4 fruit fly cellular contexts compared by ENCODE assay signal in genomic region chr3R:20574535-20574980, dm6.
A peak's percentile ranks its signal among the peaks of the same experiment; 100 is the strongest.
TF ChIP-seq lines count a peak whose summit lies in the region.

No protein-coding gene starts in this region.

- no peak for TF ChIP-seq CTCF in whole organism, embryonic (GFP tag; optimal IDR thresholded peaks at IDR 0.05; lab: Kevin White, UChicago)

TF ChIP-seq in whole organism, adult, 20 proteins besides CTCF, POLR2A, EP300 and RAD21:
- TF ChIP-seq Mnt (GFP tag; optimal IDR thresholded peaks at IDR 0.05; lab: Kevin White, UChicago) (peak; percentile 84), CG33017 (tag; optimal IDR thresholded peaks at IDR 0.05; lab: Kevin White, UChicago) (peak; percentile 24), ovo (GFP tag; optimal IDR thresholded peaks at IDR 0.05; lab: Kevin White, UChicago) (peak; percentile 6), Crg-1 (GFP tag; optimal IDR thresholded peaks at IDR 0.05; lab: Kevin White, UChicago) (peak; percentile 35), CG1620 (GFP tag; optimal IDR thresholded peaks at IDR 0.05; lab: Kevin White, UChicago) (peak; percentile 1), Clk (GFP tag; optimal IDR thresholded peaks at IDR 0.05; lab: Kevin White, UChicago) (no peak), CG12768 (GFP tag; optimal IDR thresholded peaks at IDR 0.05; lab: Kevin White, UChicago) (peak; percentile 69), kay (GFP tag; lab: Kevin White, UChicago; ENCODE audit: borderline replicate concordance) (no peak), bab1 (GFP tag; optimal IDR thresholded peaks at IDR 0.05; lab: Kevin White, UChicago) (peak; percentile 51), tj (GFP tag; optimal IDR thresholded peaks at IDR 0.05; lab: Kevin White, UChicago) (peak; percentile 95), CG5204 (GFP tag; optimal IDR thresholded peaks at IDR 0.05; lab: Kevin White, UChicago) (no peak), CG11617 (GFP tag; optimal IDR thresholded peaks at IDR 0.05; lab: Kevin White, UChicago) (peak; percentile 13), cic (GFP tag; optimal IDR thresholded peaks at IDR 0.05; lab: Kevin White, UChicago) (peak; percentile 28), pad (GFP tag; optimal IDR thresholded peaks at IDR 0.05; lab: Kevin White, UChicago) (peak; percentile 68), Hr96 (GFP tag; optimal IDR thresholded peaks at IDR 0.05; lab: Kevin White, UChicago) (no peak), CG14711 (tag; optimal IDR thresholded peaks at IDR 0.05; lab: Kevin White, UChicago) (no peak), CG7101 (tag; optimal IDR thresholded peaks at IDR 0.05; lab: Kevin White, UChicago) (no peak), toe (GFP tag; optimal IDR thresholded peaks at IDR 0.05; lab: Kevin White, UChicago) (no peak), CG7045 (GFP tag; optimal IDR thresholded peaks at IDR 0.05; lab: Kevin White, UChicago) (no peak), cnc (optimal IDR thresholded peaks at IDR 0.05; lab: Kevin White, UChicago) (no peak)
TF ChIP-seq in whole organism, adult: peak in this region for 11.

TF ChIP-seq in whole organism, embryonic, 481 proteins besides CTCF, POLR2A, EP300 and RAD21 (continues in another document):
- TF ChIP-seq disco-r (GFP tag; optimal IDR thresholded peaks at IDR 0.05; lab: Kevin White, UChicago): no peak
- TF ChIP-seq slp2 (GFP tag; optimal IDR thresholded peaks at IDR 0.05; lab: Kevin White, UChicago): no peak
- TF ChIP-seq Hsf (GFP tag; optimal IDR thresholded peaks at IDR 0.05; lab: Kevin White, UChicago): no peak
- peak; percentile 72; the same call in 3 of the 4 replicates for TF ChIP-seq chinmo (GFP tag; IDR thresholded peaks at IDR 0.05; lab: Robert Waterston, UW; ENCODE audit: partially characterized antibody)
- TF ChIP-seq vnd (GFP tag; IDR thresholded peaks at IDR 0.05; lab: Robert Waterston, UW; ENCODE audit: partially characterized antibody): 0 out of 3 replicates have a peak, but pooled peaks have one; percentile 24
- TF ChIP-seq Sox102F (GFP tag; optimal IDR thresholded peaks at IDR 0.05; lab: Kevin White, UChicago): no peak
- 0 out of 2 replicates have a peak, but pooled peaks have one; percentile 45 for TF ChIP-seq tna (GFP tag; IDR thresholded peaks at IDR 0.05; lab: Robert Waterston, UW; ENCODE audit: partially characterized antibody)
- no peak for TF ChIP-seq ara (GFP tag; IDR thresholded peaks at IDR 0.05; lab: Robert Waterston, UW)
- TF ChIP-seq unpg (GFP tag; optimal IDR thresholded peaks at IDR 0.05; lab: Kevin White, UChicago): peak; percentile 2
- no peak for TF ChIP-seq CG9215 (GFP tag; IDR thresholded peaks at IDR 0.05; lab: Robert Waterston, UW)
- no peak for TF ChIP-seq CG32767 (GFP tag; IDR thresholded peaks at IDR 0.05; lab: Robert Waterston, UW)
- peak; percentile 38; the same call in 1 of the 2 replicates for TF ChIP-seq CG4360 (GFP tag; IDR thresholded peaks at IDR 0.05; lab: Robert Waterston, UW)
- no peak for TF ChIP-seq sim (GFP tag; IDR thresholded peaks at IDR 0.05; lab: Robert Waterston, UW)
- TF ChIP-seq br (optimal IDR thresholded peaks at IDR 0.05; lab: Kevin White, UChicago): no peak
- TF ChIP-seq vfl (GFP tag; optimal IDR thresholded peaks at IDR 0.05; lab: Kevin White, UChicago): peak; percentile 17
- no peak for TF ChIP-seq salm (tag; optimal IDR thresholded peaks at IDR 0.05; lab: Kevin White, UChicago)
- TF ChIP-seq C15 (GFP tag; IDR thresholded peaks at IDR 0.05; lab: Robert Waterston, UW): no peak
- TF ChIP-seq Side (GFP tag; optimal IDR thresholded peaks at IDR 0.05; lab: Kevin White, UChicago): peak; percentile 54
- peak; percentile 61 for TF ChIP-seq sd (tag; optimal IDR thresholded peaks at IDR 0.05; lab: Kevin White, UChicago)
- no peak for TF ChIP-seq Rx (GFP tag; IDR thresholded peaks at IDR 0.05; lab: Robert Waterston, UW)
- no peak for TF ChIP-seq crol (GFP tag; IDR thresholded peaks at IDR 0.05; lab: Robert Waterston, UW)
- no peak for TF ChIP-seq CG33557 (GFP tag; optimal IDR thresholded peaks at IDR 0.05; lab: Kevin White, UChicago)
- TF ChIP-seq CG3407 (GFP tag; optimal IDR thresholded peaks at IDR 0.05; lab: Kevin White, UChicago): no peak
- TF ChIP-seq CG17328 (GFP tag; IDR thresholded peaks at IDR 0.05; lab: Robert Waterston, UW): no peak

TF ChIP-seq in whole organism, prepupa, 60 proteins besides CTCF, POLR2A, EP300 and RAD21 (continues in another document):
- TF ChIP-seq net (GFP tag; optimal IDR thresholded peaks at IDR 0.05; lab: Kevin White, UChicago): no peak
- TF ChIP-seq Hr4 (GFP tag; optimal IDR thresholded peaks at IDR 0.05; lab: Kevin White, UChicago): no peak
- TF ChIP-seq CG16779 (tag; optimal IDR thresholded peaks at IDR 0.05; lab: Kevin White, UChicago): no peak
- TF ChIP-seq Eip93F (GFP tag; optimal IDR thresholded peaks at IDR 0.05; lab: Kevin White, UChicago): no peak
- peak; percentile 38 for TF ChIP-seq svp (GFP tag; lab: Kevin White, UChicago)
- no peak for TF ChIP-seq CG31627 (GFP tag; optimal IDR thresholded peaks at IDR 0.05; lab: Kevin White, UChicago)
- TF ChIP-seq CG6808 (GFP tag; optimal IDR thresholded peaks at IDR 0.05; lab: Kevin White, UChicago): no peak
- no peak for TF ChIP-seq topi (GFP tag; optimal IDR thresholded peaks at IDR 0.05; lab: Kevin White, UChicago)
- TF ChIP-seq Eip78C (GFP tag; lab: Kevin White, UChicago): peak; percentile 27
- no peak for TF ChIP-seq lz (GFP tag; optimal IDR thresholded peaks at IDR 0.05; lab: Kevin White, UChicago)
- TF ChIP-seq CG8119 (GFP tag; IDR thresholded peaks at IDR 0.05; lab: Robert Waterston, UW): no peak
- no peak for TF ChIP-seq CG7368 (GFP tag; optimal IDR thresholded peaks at IDR 0.05; lab: Kevin White, UChicago)
- TF ChIP-seq Met (GFP tag; optimal IDR thresholded peaks at IDR 0.05; lab: Kevin White, UChicago): no peak
- no peak for TF ChIP-seq CG6792 (GFP tag; optimal IDR thresholded peaks at IDR 0.05; lab: Kevin White, UChicago)
- TF ChIP-seq CG11294 (GFP tag; IDR thresholded peaks at IDR 0.05; lab: Robert Waterston, UW): no peak
- no peak for TF ChIP-seq CG10669 (GFP tag; optimal IDR thresholded peaks at IDR 0.05; lab: Kevin White, UChicago)
- no peak for TF ChIP-seq ss (GFP tag; optimal IDR thresholded peaks at IDR 0.05; lab: Kevin White, UChicago)
- TF ChIP-seq pdm3 (GFP tag; optimal IDR thresholded peaks at IDR 0.05; lab: Kevin White, UChicago): no peak
- no peak for TF ChIP-seq CG10631 (GFP tag; optimal IDR thresholded peaks at IDR 0.05; lab: Kevin White, UChicago)
- peak; percentile 9 for TF ChIP-seq esn (GFP tag; optimal IDR thresholded peaks at IDR 0.05; lab: Kevin White, UChicago)
- TF ChIP-seq CG11902 (GFP tag; optimal IDR thresholded peaks at IDR 0.05; lab: Kevin White, UChicago): no peak
- TF ChIP-seq CG6854 (GFP tag; optimal IDR thresholded peaks at IDR 0.05; lab: Kevin White, UChicago): peak; percentile 60
- no peak for TF ChIP-seq CG8319 (GFP tag; optimal IDR thresholded peaks at IDR 0.05; lab: Kevin White, UChicago)
- TF ChIP-seq Sox102F (GFP tag; optimal IDR thresholded peaks at IDR 0.05; lab: Kevin White, UChicago): no peak
- no peak for TF ChIP-seq Smox (GFP tag; optimal IDR thresholded peaks at IDR 0.05; lab: Kevin White, UChicago)
- no peak for TF ChIP-seq dac (GFP tag; optimal IDR thresholded peaks at IDR 0.05; lab: Kevin White, UChicago)
- TF ChIP-seq CG6276 (GFP tag; optimal IDR thresholded peaks at IDR 0.05; lab: Kevin White, UChicago): no peak
- peak; percentile 73 for TF ChIP-seq fkh (GFP tag; optimal IDR thresholded peaks at IDR 0.05; lab: Kevin White, UChicago)
- no peak for TF ChIP-seq vri (GFP tag; optimal IDR thresholded peaks at IDR 0.05; lab: Kevin White, UChicago)

TF ChIP-seq in whole organism, wandering third instar larva, 38 proteins besides CTCF, POLR2A, EP300 and RAD21:
- no peak for TF ChIP-seq woc (GFP tag; optimal IDR thresholded peaks at IDR 0.05; lab: Kevin White, UChicago)
- TF ChIP-seq Rel (GFP tag; optimal IDR thresholded peaks at IDR 0.05; lab: Kevin White, UChicago): no peak
- peak; percentile 14 for TF ChIP-seq Rel (tag; optimal IDR thresholded peaks at IDR 0.05; lab: Kevin White, UChicago)
- peak; percentile 3 for TF ChIP-seq ey (GFP tag; optimal IDR thresholded peaks at IDR 0.05; lab: Kevin White, UChicago)
- peak; percentile 37 for TF ChIP-seq rgr (GFP tag; optimal IDR thresholded peaks at IDR 0.05; lab: Kevin White, UChicago)
- no peak for TF ChIP-seq lola (GFP tag; optimal IDR thresholded peaks at IDR 0.05; lab: Kevin White, UChicago)
- TF ChIP-seq Hr83 (GFP tag; optimal IDR thresholded peaks at IDR 0.05; lab: Kevin White, UChicago; ENCODE audit: poor library complexity, severe bottlenecking): peak; percentile 80
- peak; percentile 48 for TF ChIP-seq Sp1 (GFP tag; optimal IDR thresholded peaks at IDR 0.05; lab: Kevin White, UChicago)
- TF ChIP-seq Dif (GFP tag; optimal IDR thresholded peaks at IDR 0.05; lab: Kevin White, UChicago; ENCODE audit: partially characterized antibody): peak; percentile 73
- TF ChIP-seq foxo (GFP tag; optimal IDR thresholded peaks at IDR 0.05; lab: Kevin White, UChicago): peak in 1 of 2 experiments; percentile 47
- TF ChIP-seq Dfd (GFP tag; optimal IDR thresholded peaks at IDR 0.05; lab: Kevin White, UChicago): no peak
- peak; percentile 15 for TF ChIP-seq Myc (optimal IDR thresholded peaks at IDR 0.05; lab: Kevin White, UChicago)
TF ChIP-seq in whole organism, wandering third instar larva: peak in this region for 8.
